Fruit fly (Drosophila melanogaster) whole organism: ENCODE data around the gene CG10467.

ENCODE experiments used
- CG8478 ChIP-seq: fragments of >200 bp; optimal IDR thresholded peaks from 2 replicates; lab custom pipeline; 2018; ENCODE audit warnings: inconsistent platforms
- Dll ChIP-seq: fragments of >200 bp; optimal IDR thresholded peaks from 2 replicates; lab custom pipeline; 2017
- EcR ChIP-seq, 2 experiments: fragments of >200 bp; optimal IDR thresholded peaks; 2 replicates each; lab custom pipeline; 2017; ENCODE audit warnings: missing biosample characterization in 2 of 2, missing genetic modification characterization in 2 of 2, missing genetic modification reagents in 2 of 2
- pan ChIP-seq: fragments of >200 bp; optimal IDR thresholded peaks from 2 replicates; lab custom pipeline; 2017
- psq ChIP-seq: fragments of >200 bp; optimal IDR thresholded peaks from 2 replicates; lab custom pipeline; 2017
- usp ChIP-seq: fragments of >200 bp; optimal IDR thresholded peaks from 2 replicates; lab custom pipeline; 2017; ENCODE audit warnings: missing biosample characterization, missing genetic modification characterization, mixed read lengths

DNA sequence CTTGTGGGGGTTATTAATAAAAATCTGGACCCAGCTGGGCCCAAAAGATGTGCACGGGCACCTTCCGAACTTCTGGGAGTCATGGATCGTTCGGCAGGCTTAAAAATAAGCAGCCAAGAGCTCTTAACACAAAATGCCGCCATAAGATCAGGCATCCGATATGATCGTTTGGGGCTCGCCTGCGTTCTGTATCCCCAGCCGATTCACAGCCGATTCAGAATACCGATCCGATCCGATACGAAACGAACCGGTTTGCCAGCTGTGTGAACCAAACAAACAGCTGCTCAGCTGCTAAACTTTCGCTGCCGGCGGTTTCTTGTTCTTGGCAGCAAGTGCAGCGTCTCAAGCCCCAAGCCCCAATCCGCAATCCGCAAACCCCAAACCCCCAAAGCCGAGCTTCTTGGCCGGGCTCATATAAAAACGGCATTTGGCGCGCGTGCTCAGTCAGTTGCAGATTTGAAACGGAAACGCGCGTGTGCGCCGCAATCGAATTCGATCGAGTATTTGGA, 28.6 kb downstream of the CG10467 start, which contains the start of gene CG42269:
- TF ChIP-seq CG8478 (lab: Kevin White, UChicago) (no peak), psq (lab: Kevin White, UChicago) (no peak), EcR (GFP tag; optimal IDR thresholded peaks at IDR 0.05; lab: Kevin White, UChicago) (no peak), pan (lab: Kevin White, UChicago) (no peak), usp (no peak), Dll (lab: Kevin White, UChicago) (no peak)
